Worm (Caenorhabditis elegans) whole organism, L2 larva: ENCODE measurements around the gene T04C12.1.

Experiments
- aly-2 ChIP-seq: fragments of 150-350 bp; optimal IDR thresholded peaks from 2 replicates; lab custom pipeline; 2014; ENCODE audit warnings: missing biosample characterization, missing genetic modification characterization
- egl-27 ChIP-seq: sonication (generic microtip); optimal IDR thresholded peaks from 3 replicates; lab custom pipeline; 2017; ENCODE audit warnings: missing biosample characterization, missing genetic modification reagents, missing genetic modification characterization
- nhr-10 ChIP-seq: sonication (generic microtip); optimal IDR thresholded peaks from 2 replicates; lab custom pipeline; 2017; ENCODE audit warnings: missing biosample characterization, missing genetic modification characterization
- nhr-11 ChIP-seq: fragments of 150-350 bp; optimal IDR thresholded peaks from 2 replicates; lab custom pipeline; 2014; ENCODE audit warnings: missing biosample characterization, missing genetic modification characterization
- nhr-12 ChIP-seq: fragments of 150-350 bp; optimal IDR thresholded peaks from 2 replicates; lab custom pipeline; 2014; ENCODE audit warnings: missing biosample characterization, missing genetic modification characterization
- snpc-4 ChIP-seq: fragments of 150-350 bp; optimal IDR thresholded peaks from 2 replicates; lab custom pipeline; 2014; ENCODE audit warnings: missing biosample characterization, missing genetic modification characterization
- unc-62 ChIP-seq: fragments of 150-350 bp; optimal IDR thresholded peaks from 2 replicates; lab custom pipeline; 2014; ENCODE audit warnings: missing biosample characterization, missing genetic modification reagents, missing genetic modification characterization
- zag-1 ChIP-seq: fragments of 150-350 bp; optimal IDR thresholded peaks from 2 replicates; lab custom pipeline; 2014; ENCODE audit warnings: missing biosample characterization, missing genetic modification characterization
- ztf-1 ChIP-seq: fragments of 200-800 bp; sonication (Bioruptor generic); conservative IDR thresholded peaks from 2 replicates; pipeline ENCODE4 v1.3.6; 2022; ENCODE audit warnings: missing genetic modification characterization, missing compliant biosample characterization

DNA sequence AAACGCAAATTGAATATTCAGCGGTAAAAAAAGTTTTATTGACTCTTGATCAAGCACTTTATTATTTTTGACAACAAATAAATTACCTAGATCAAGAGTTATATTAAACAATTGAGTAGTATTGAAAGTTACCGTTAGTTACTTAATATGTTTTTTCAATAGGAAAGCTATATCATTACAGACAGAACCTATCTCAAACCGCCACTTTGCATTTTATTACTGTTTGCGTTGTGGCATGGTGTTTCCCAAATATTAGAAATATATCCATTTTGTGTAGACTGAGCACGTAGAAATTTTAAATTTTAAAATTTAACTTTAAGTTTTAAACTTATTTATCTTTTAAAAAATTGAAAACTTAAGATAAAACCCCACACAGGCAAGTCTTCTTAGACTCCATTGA, 45.3 kb upstream of the T04C12.1 start:
- TF ChIP-seq egl-27 (tag; lab: Kevin White, UChicago) (no peak), aly-2 (tag; lab: Kevin White, UChicago) (no peak), snpc-4 (tag; lab: Kevin White, UChicago) (no peak), nhr-10 (tag; lab: Kevin White, UChicago) (no peak), unc-62 (GFP tag; lab: Kevin White, UChicago) (no peak), zag-1 (tag; lab: Kevin White, UChicago) (no peak), ztf-1 (GFP tag; lab: Robert Waterston, UW) (no peak), nhr-12 (tag; lab: Kevin White, UChicago) (no peak), nhr-11 (tag; lab: Kevin White, UChicago) (no peak)
